Worm (Caenorhabditis elegans): ENCODE data around the gene oac-52.

DNA sequence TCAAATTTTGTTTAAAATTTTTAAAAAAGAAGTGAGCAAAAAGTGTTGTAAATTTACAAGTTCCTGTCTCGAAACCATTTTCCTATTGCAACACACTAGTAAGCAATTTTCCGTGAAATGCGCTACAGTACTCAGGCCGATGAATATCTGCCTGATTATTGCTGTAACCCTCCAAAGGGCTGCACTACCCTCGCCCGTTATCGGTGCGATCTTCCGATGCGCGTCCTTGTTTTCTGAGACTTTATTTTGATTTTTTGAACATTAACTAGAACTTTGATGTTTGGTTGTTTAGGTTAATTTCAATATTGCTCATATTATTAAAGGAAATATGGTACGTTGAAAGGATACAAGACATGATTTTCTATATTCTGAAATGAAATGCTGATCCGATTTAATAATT lies 8.2 kb downstream of the oac-52 start:
- no peak for TF ChIP-seq nhr-90 (tag; optimal IDR thresholded peaks at IDR 0.05; ENCODE audit: poor library complexity)
- TF ChIP-seq mdl-1 (tag; optimal IDR thresholded peaks at IDR 0.05) = no peak

Measured in whole organism, L1 larva.